Worm (Caenorhabditis elegans) whole organism, late embryonic: Measurements from ENCODE around the gene B0507.6.

Source experiments
- K02D7.2 ChIP-seq: sonication (generic microtip); optimal IDR thresholded peaks from 2 replicates; lab custom pipeline; 2017; ENCODE audit warnings: mild to moderate bottlenecking, missing genetic modification characterization, missing compliant biosample characterization
- ceh-31 ChIP-seq: sonication (generic microtip); optimal IDR thresholded peaks from 2 replicates; lab custom pipeline; 2016; ENCODE audit warnings: missing genetic modification characterization, missing compliant biosample characterization
- dve-1 ChIP-seq: sonication (generic microtip); optimal IDR thresholded peaks from 2 replicates; lab custom pipeline; 2017; ENCODE audit warnings: antibody characterized with exemption, mild to moderate bottlenecking, missing genetic modification characterization, missing compliant biosample characterization
- fkh-10 ChIP-seq: fragments of 150-350 bp; optimal IDR thresholded peaks from 2 replicates; lab custom pipeline; 2014; ENCODE audit warnings: missing biosample characterization, missing genetic modification reagents, missing genetic modification characterization
- pax-1 ChIP-seq: fragments of 150-350 bp; optimal IDR thresholded peaks from 2 replicates; lab custom pipeline; 2014; ENCODE audit warnings: missing biosample characterization, missing genetic modification characterization

DNA sequence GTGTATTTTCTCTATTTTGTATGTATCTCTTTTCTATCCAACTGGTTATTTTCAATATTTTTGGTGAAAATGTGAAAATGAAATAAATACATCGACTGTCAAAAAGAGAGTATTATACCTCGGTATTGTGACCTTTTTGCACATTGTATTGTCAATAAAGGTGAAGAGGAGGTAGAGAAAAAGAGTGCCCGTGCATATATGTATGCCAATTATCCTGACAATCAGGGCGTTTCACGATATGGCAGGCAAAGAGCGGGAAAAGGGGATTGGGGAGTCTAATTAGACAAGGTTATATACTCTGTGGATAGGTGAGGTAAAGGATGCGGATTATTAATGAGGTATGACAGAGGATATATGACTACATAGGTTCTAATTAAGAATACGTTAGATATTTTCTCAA, 50.9 kb downstream of the B0507.6 start:
- TF ChIP-seq ceh-31 (tag; lab: Kevin White, UChicago) = peak; percentile 49
- no peak for TF ChIP-seq dve-1 (tag; lab: Kevin White, UChicago)
- TF ChIP-seq K02D7.2 (tag; lab: Kevin White, UChicago) = no peak
- TF ChIP-seq pax-1 (tag; lab: Kevin White, UChicago) = no peak
- no peak for TF ChIP-seq fkh-10 (GFP tag; lab: Kevin White, UChicago)
